Fruit fly (Drosophila melanogaster): ENCODE data around the gene GC1.
A peak's percentile ranks its signal among the peaks of the same experiment; 100 is the strongest.

Gene GC1

DNA sequence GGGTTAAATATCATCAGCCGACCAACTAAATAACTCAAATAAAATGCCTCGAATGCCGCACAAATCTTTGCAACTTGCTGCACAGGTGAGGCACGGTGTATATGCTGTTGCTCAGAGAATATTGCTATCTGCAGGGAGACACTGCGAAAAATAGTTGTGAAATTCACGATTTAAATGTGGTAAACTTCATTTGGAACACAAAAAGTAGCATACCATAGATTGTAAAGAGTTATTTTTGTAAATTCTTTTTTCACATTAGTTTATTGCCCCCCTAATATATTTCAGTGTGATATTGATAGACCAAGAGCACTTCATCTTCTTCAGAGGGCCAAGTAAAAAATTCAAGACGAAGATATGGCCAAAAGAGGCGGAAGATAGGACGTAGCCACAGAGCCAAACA is 46.9 kb upstream of the GC1 start (continued):
- TF ChIP-seq CG33557 (GFP tag; optimal IDR thresholded peaks at IDR 0.05) (no peak), sr (GFP tag; IDR thresholded peaks at IDR 0.05) (no peak), nmo (GFP tag; optimal IDR thresholded peaks at IDR 0.05) (peak; percentile 33), dmrt11E (tag; optimal IDR thresholded peaks at IDR 0.05) (no peak), eyg (GFP tag; optimal IDR thresholded peaks at IDR 0.05) (no peak), sim (GFP tag; IDR thresholded peaks at IDR 0.05) (no peak), CG12071 (GFP tag; optimal IDR thresholded peaks at IDR 0.05) (no peak), btn (GFP tag; optimal IDR thresholded peaks at IDR 0.05) (no peak), Spps (tag; optimal IDR thresholded peaks at IDR 0.05) (no peak), sug (tag; optimal IDR thresholded peaks at IDR 0.05) (no peak), crc (GFP tag; optimal IDR thresholded peaks at IDR 0.05) (no peak), Rfx (GFP tag; IDR thresholded peaks at IDR 0.05) (peak; percentile 48; the same call in 1 of the 2 replicates), CG1602 (GFP tag; optimal IDR thresholded peaks at IDR 0.05) (no peak), Gsc (GFP tag; IDR thresholded peaks at IDR 0.05) (no peak), Hmr (GFP tag; optimal IDR thresholded peaks at IDR 0.05) (peak; percentile 31), crol (GFP tag; IDR thresholded peaks at IDR 0.05) (peak; percentile 49; the same call in 1 of the 2 replicates), CG7786 (GFP tag; optimal IDR thresholded peaks at IDR 0.05) (no peak), MTF-1 (GFP tag; optimal IDR thresholded peaks at IDR 0.05; ENCODE audit: borderline replicate concordance) (no peak), CG2120 (GFP tag; optimal IDR thresholded peaks at IDR 0.05) (peak; percentile 27), peb (GFP tag; IDR thresholded peaks at IDR 0.05) (0 out of 2 replicates have a peak, but pooled peaks have one; percentile 19), pzg (GFP tag; optimal IDR thresholded peaks at IDR 0.05) (no peak), CG17186 (GFP tag; optimal IDR thresholded peaks at IDR 0.05) (no peak), CG2202 (tag; optimal IDR thresholded peaks at IDR 0.05) (no peak), wdn (GFP tag; IDR thresholded peaks at IDR 0.05) (no peak), ERR (GFP tag; optimal IDR thresholded peaks at IDR 0.05) (no peak), CG17612 (GFP tag; IDR thresholded peaks at IDR 0.05) (no peak), esg (GFP tag; conservative IDR thresholded peaks at IDR 0.05) (0 out of 2 replicates have a peak, but pooled peaks have one; percentile 12), tx (GFP tag; optimal IDR thresholded peaks at IDR 0.05) (no peak), gro (GFP tag; optimal IDR thresholded peaks at IDR 0.05) (no peak), CG32772 (GFP tag; IDR thresholded peaks at IDR 0.05) (0 out of 2 replicates have a peak, but pooled peaks have one; percentile 23), Rx (GFP tag; IDR thresholded peaks at IDR 0.05) (no peak), sima (GFP tag; optimal IDR thresholded peaks at IDR 0.05) (no peak), CG6683 (GFP tag; optimal IDR thresholded peaks at IDR 0.05) (no peak), Dref (GFP tag; IDR thresholded peaks at IDR 0.05) (no peak), CG12104 (GFP tag; optimal IDR thresholded peaks at IDR 0.05) (no peak), zen (tag; optimal IDR thresholded peaks at IDR 0.05) (no peak), her (GFP tag; optimal IDR thresholded peaks at IDR 0.05) (no peak), C15 (GFP tag; IDR thresholded peaks at IDR 0.05) (no peak), CG7357 (GFP tag; IDR thresholded peaks at IDR 0.05) (no peak), CG13894 (tag; optimal IDR thresholded peaks at IDR 0.05) (no peak), CG4617 (GFP tag; optimal IDR thresholded peaks at IDR 0.05; ENCODE audit: borderline replicate concordance) (no peak), HmgZ (tag; optimal IDR thresholded peaks at IDR 0.05) (no peak), CG7987 (GFP tag; optimal IDR thresholded peaks at IDR 0.05) (no peak), lola (GFP tag; optimal IDR thresholded peaks at IDR 0.05) (no peak), CG14710 (tag; optimal IDR thresholded peaks at IDR 0.05) (no peak), CG8924 (tag; optimal IDR thresholded peaks at IDR 0.05) (no peak), Lpt (GFP tag; optimal IDR thresholded peaks at IDR 0.05) (no peak), CG8478 (optimal IDR thresholded peaks at IDR 0.05) (no peak), Bgb (GFP tag; IDR thresholded peaks at IDR 0.05; ENCODE audit: partially characterized antibody) (no peak), CG11504 (tag; optimal IDR thresholded peaks at IDR 0.05) (no peak), corto (GFP tag; optimal IDR thresholded peaks at IDR 0.05) (no peak), Ssrp (tag; optimal IDR thresholded peaks at IDR 0.05) (no peak)
